Worm (Caenorhabditis elegans): ENCODE results near the gene F59B2.14.

Gene F59B2.14

ce11 chrIII:9026951-9027350, 4.5 kb upstream of the F59B2.14 start, which contains the start of gene F59B2.13:
F59B2.13 (minus strand) TSS chrIII:9027051.
- TF ChIP-seq unc-62 (GFP tag; optimal IDR thresholded peaks at IDR 0.05) (no peak), unc-86 (tag; optimal IDR thresholded peaks at IDR 0.05) (no peak), tbx-2 (tag; optimal IDR thresholded peaks at IDR 0.05) (no peak), unc-130 (tag; optimal IDR thresholded peaks at IDR 0.05) (no peak), C34B4.2 (tag; optimal IDR thresholded peaks at IDR 0.05) (no peak), pax-3 (tag; optimal IDR thresholded peaks at IDR 0.05) (no peak), aha-1 (tag; optimal IDR thresholded peaks at IDR 0.05) (no peak), zag-1 (tag; optimal IDR thresholded peaks at IDR 0.05) (no peak), unc-98 (GFP tag; IDR thresholded peaks at IDR 0.05) (no peak), fkh-4 (tag; optimal IDR thresholded peaks at IDR 0.05; ENCODE audit: borderline replicate concordance) (no peak), lin-35 (GFP tag; optimal IDR thresholded peaks at IDR 0.05) (no peak), C04F5.9 (tag; optimal IDR thresholded peaks at IDR 0.05) (no peak), C16A3.4 (tag; optimal IDR thresholded peaks at IDR 0.05) (no peak), pqm-1 (tag; optimal IDR thresholded peaks at IDR 0.05) (no peak)

- TF ChIP-seq efl-3 (GFP tag; optimal IDR thresholded peaks at IDR 0.05) (no peak), ceh-82 (tag; optimal IDR thresholded peaks at IDR 0.05) (no peak), pag-3 (tag; optimal IDR thresholded peaks at IDR 0.05; ENCODE audit: borderline replicate concordance, insufficient read depth) (no peak), nhr-12 (tag; optimal IDR thresholded peaks at IDR 0.05) (no peak), aha-1 (tag; optimal IDR thresholded peaks at IDR 0.05) (no peak), ets-5 (GFP tag; IDR thresholded peaks at IDR 0.05) (no peak), snpc-4 (tag; optimal IDR thresholded peaks at IDR 0.05) (no peak), nhr-20 (tag; optimal IDR thresholded peaks at IDR 0.05) (no peak), lin-15B (tag; optimal IDR thresholded peaks at IDR 0.05) (no peak), fkh-8 (tag; optimal IDR thresholded peaks at IDR 0.05) (no peak), irx-1 (tag; optimal IDR thresholded peaks at IDR 0.05) (no peak), elt-2 (tag; optimal IDR thresholded peaks at IDR 0.05) (no peak)
Measured at ce11 chrIII:9023601-9024000, 1.2 kb upstream of the F59B2.14 start.

ce11 chrIII:9017181-9017651, 5.2 kb downstream of the F59B2.14 start, which contains the start of gene F59B2.12:
F59B2.12 (plus strand) TSS chrIII:9017601.
- TF ChIP-seq snpc-4 (tag; optimal IDR thresholded peaks at IDR 0.05) (no peak), lin-14 (GFP tag; optimal IDR thresholded peaks at IDR 0.05) (no peak), snu-23 (GFP tag; optimal IDR thresholded peaks at IDR 0.05) (no peak), aha-1 (tag; optimal IDR thresholded peaks at IDR 0.05) (no peak), dsc-1 (tag; optimal IDR thresholded peaks at IDR 0.05) (no peak), fos-1 (tag; optimal IDR thresholded peaks at IDR 0.05) (no peak), egl-13 (tag; optimal IDR thresholded peaks at IDR 0.05) (no peak), nhr-11 (tag; optimal IDR thresholded peaks at IDR 0.05) (no peak), mdl-1 (tag; optimal IDR thresholded peaks at IDR 0.05) (no peak), hpl-2 (GFP tag; optimal IDR thresholded peaks at IDR 0.05) (no peak), unc-130 (tag; optimal IDR thresholded peaks at IDR 0.05) (no peak), lin-39 (tag; optimal IDR thresholded peaks at IDR 0.05) (no peak), sox-4 (tag; optimal IDR thresholded peaks at IDR 0.05) (no peak), elt-2 (tag; optimal IDR thresholded peaks at IDR 0.05) (no peak), hlh-17 (GFP tag; optimal IDR thresholded peaks at IDR 0.05; ENCODE audit: borderline replicate concordance) (no peak)

- TF ChIP-seq pqm-1 (tag; optimal IDR thresholded peaks at IDR 0.05), result no peak
- TF ChIP-seq swsn-7 (tag; optimal IDR thresholded peaks at IDR 0.05), result no peak
- no peak for TF ChIP-seq C34B4.2 (tag; optimal IDR thresholded peaks at IDR 0.05)
- no peak for TF ChIP-seq tlp-1 (tag; optimal IDR thresholded peaks at IDR 0.05)
- TF ChIP-seq ztf-4 (tag; optimal IDR thresholded peaks at IDR 0.05), result no peak
- TF ChIP-seq sptf-1 (tag; optimal IDR thresholded peaks at IDR 0.05), result no peak
- no peak for TF ChIP-seq isw-1 (GFP tag; IDR thresholded peaks at IDR 0.05)
- no peak for TF ChIP-seq rnt-1 (tag; optimal IDR thresholded peaks at IDR 0.05)
- no peak for TF ChIP-seq nhr-76 (tag; optimal IDR thresholded peaks at IDR 0.05)
Measured at ce11 chrIII:9012309-9012708, 10.1 kb downstream of the F59B2.14 start, which contains the start of gene F59B2.9. F59B2.9 (minus strand) TSS chrIII:9012409.
